Worm (Caenorhabditis elegans): ENCODE measurements around the gene F40F8.3.

The F40F8.3 gene

DNA sequence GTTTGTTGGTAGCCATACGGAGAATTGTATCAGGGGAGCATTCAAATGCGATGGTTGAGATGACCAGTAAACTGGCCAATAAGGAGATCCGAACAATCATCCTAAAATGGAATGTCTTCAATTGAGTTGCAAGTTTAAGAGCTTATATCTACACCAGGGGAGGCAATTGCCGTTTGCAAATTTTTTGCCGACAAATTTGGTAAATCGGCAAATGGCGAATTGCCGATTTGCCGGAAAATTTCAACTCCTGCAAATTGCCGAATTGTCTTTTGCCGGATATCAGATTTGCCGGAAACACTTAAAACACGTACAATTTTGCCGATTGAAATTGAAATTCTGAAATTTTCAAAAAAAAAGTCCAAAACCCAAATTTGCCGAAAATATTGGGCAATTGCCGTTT lies 5.7 kb downstream of the F40F8.3 start, which contains the start of gene F40F8.5:
Gene F40F8.5, minus strand, starts transcription at position 101 of the 400 bp plus-strand sequence.
- TF ChIP-seq lin-13 (tag; optimal IDR thresholded peaks at IDR 0.05) (no peak), nhr-76 (tag; optimal IDR thresholded peaks at IDR 0.05) (no peak), mep-1 (tag; optimal IDR thresholded peaks at IDR 0.05) (no peak), unc-39 (tag; optimal IDR thresholded peaks at IDR 0.05) (no peak), unc-62 (GFP tag; optimal IDR thresholded peaks at IDR 0.05) (no peak), cnd-1 (tag; optimal IDR thresholded peaks at IDR 0.05) (no peak), ztf-11 (tag; optimal IDR thresholded peaks at IDR 0.05) (no peak), nhr-237 (tag; optimal IDR thresholded peaks at IDR 0.05) (no peak), sem-2 (GFP tag; optimal IDR thresholded peaks at IDR 0.05) (no peak), ceh-43 (GFP tag; optimal IDR thresholded peaks at IDR 0.05) (no peak), sptf-1 (tag; optimal IDR thresholded peaks at IDR 0.05) (no peak), snpc-4 (tag; optimal IDR thresholded peaks at IDR 0.05) (no peak), mls-2 (tag; optimal IDR thresholded peaks at IDR 0.05) (no peak), M03D4.4 (tag; optimal IDR thresholded peaks at IDR 0.05) (no peak), lin-32 (GFP tag; optimal IDR thresholded peaks at IDR 0.05) (no peak), hlh-1 (tag; optimal IDR thresholded peaks at IDR 0.05) (no peak), bed-3 (GFP tag; optimal IDR thresholded peaks at IDR 0.05) (no peak), nhr-2 (tag; optimal IDR thresholded peaks at IDR 0.05) (no peak)

DNA sequence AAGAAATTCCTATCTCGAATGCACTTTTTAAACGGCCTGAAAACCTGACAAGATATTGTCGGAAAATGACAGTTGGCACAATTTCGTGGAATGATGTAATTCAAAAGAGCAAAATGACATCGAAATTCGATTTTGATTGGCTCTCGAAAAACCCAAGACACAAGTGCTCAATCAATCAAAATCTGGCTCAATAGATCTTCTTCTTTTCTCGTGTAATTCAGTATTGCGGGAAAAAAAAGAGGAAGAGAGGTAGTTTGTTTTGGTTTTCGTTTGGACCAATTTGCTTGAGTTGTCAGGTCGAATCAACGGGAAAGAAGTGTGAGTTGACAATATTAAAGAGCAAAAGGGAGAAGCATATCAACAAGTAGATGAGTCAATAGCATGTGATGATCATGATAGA lies 6.7 kb downstream of the F40F8.3 start:
- TF ChIP-seq ceh-39 (tag; optimal IDR thresholded peaks at IDR 0.05) (no peak), unc-62 (GFP tag; optimal IDR thresholded peaks at IDR 0.05) (peak; percentile 78)

ce11 chrII:11140140-11140539 lies 11.1 kb downstream of the F40F8.3 start, which contains the start of gene F40F8.4:
Gene F40F8.4 (minus strand): TSS chrII:11140240.
- TF ChIP-seq unc-39 (tag; optimal IDR thresholded peaks at IDR 0.05) (no peak), ceh-83 (GFP tag; optimal IDR thresholded peaks at IDR 0.05) (no peak), unc-62 (GFP tag; optimal IDR thresholded peaks at IDR 0.05) (no peak), M03D4.4 (tag; optimal IDR thresholded peaks at IDR 0.05) (no peak), lsy-2 (tag; optimal IDR thresholded peaks at IDR 0.05) (no peak)

DNA sequence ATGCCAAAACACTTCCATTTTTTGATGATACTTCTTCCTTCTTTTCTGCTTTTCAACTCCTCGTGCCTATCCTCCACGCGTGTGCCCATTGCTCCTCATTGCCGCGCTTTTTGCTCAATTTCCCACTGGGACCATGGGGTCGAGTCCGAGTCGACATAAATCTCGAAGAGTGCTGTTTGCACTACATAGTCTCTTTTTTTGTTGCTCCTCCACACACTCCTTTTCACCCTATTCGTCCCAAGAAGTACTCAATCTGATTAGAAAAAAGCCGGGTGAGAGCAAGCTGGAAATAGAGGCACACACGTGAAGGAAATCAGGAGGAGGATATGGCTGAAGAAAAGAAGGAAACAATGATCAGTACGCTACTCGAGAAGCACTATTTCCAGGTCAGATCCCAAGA lies 13.5 kb downstream of the F40F8.3 start, which contains the start of gene arrd-6:
Gene arrd-6, plus strand, starts transcription at position 169 of the 400 bp plus-strand sequence.
- TF ChIP-seq bed-3 (GFP tag; optimal IDR thresholded peaks at IDR 0.05) (no peak), zip-8 (tag; optimal IDR thresholded peaks at IDR 0.05) (no peak), unc-39 (tag; optimal IDR thresholded peaks at IDR 0.05) (no peak), elt-3 (tag; optimal IDR thresholded peaks at IDR 0.05) (no peak), flh-1 (GFP tag; optimal IDR thresholded peaks at IDR 0.05) (no peak), lsy-2 (tag; optimal IDR thresholded peaks at IDR 0.05) (no peak), mls-2 (tag; optimal IDR thresholded peaks at IDR 0.05) (no peak), nhr-2 (tag; optimal IDR thresholded peaks at IDR 0.05) (no peak), ztf-11 (tag; optimal IDR thresholded peaks at IDR 0.05) (no peak), hlh-1 (tag; optimal IDR thresholded peaks at IDR 0.05) (no peak), sem-2 (GFP tag; optimal IDR thresholded peaks at IDR 0.05) (no peak), nhr-237 (tag; optimal IDR thresholded peaks at IDR 0.05) (no peak), tbx-8 (GFP tag; optimal IDR thresholded peaks at IDR 0.05) (no peak), ceh-39 (tag; optimal IDR thresholded peaks at IDR 0.05) (no peak), nhr-12 (tag; optimal IDR thresholded peaks at IDR 0.05) (no peak), M03D4.4 (tag; optimal IDR thresholded peaks at IDR 0.05) (no peak), lin-32 (GFP tag; optimal IDR thresholded peaks at IDR 0.05) (no peak), unc-62 (GFP tag; optimal IDR thresholded peaks at IDR 0.05) (no peak), unc-120 (tag; optimal IDR thresholded peaks at IDR 0.05; ENCODE audit: poor library complexity, severe bottlenecking) (no peak)

ce11 chrII:11149866-11150685 lies 21.0 kb downstream of the F40F8.3 start:
- TF ChIP-seq ceh-39 (tag; optimal IDR thresholded peaks at IDR 0.05) (no peak), zip-8 (tag; optimal IDR thresholded peaks at IDR 0.05) (no peak), lin-13 (tag; optimal IDR thresholded peaks at IDR 0.05) (no peak), elt-1 (tag; optimal IDR thresholded peaks at IDR 0.05; ENCODE audit: borderline replicate concordance, insufficient read depth) (no peak), unc-120 (tag; optimal IDR thresholded peaks at IDR 0.05; ENCODE audit: poor library complexity, severe bottlenecking) (no peak), hlh-1 (tag; optimal IDR thresholded peaks at IDR 0.05) (no peak)

Data from whole organism, mixed stage, embryonic.